Fruit fly (Drosophila melanogaster) whole organism, embryonic: ENCODE measurements around the gene Drsl2.

Experiments
- Bgb ChIP-seq: fragments of 200-800 bp; sonication (Bioruptor generic); IDR thresholded peaks from 2 replicates; pipeline ENCODE4 v1.3.6; 2022; ENCODE audit warnings: missing biosample characterization, missing genetic modification characterization; ENCODE audit not compliant: partially characterized antibody
- Blimp-1 ChIP-seq: fragments of 200-800 bp; sonication (Bioruptor generic); optimal IDR thresholded peaks from 3 replicates; lab custom pipeline; 2018; ENCODE audit warnings: missing biosample characterization, missing genetic modification characterization, mild to moderate bottlenecking, moderate library complexity, missing genetic modification reagents
- Bteb2 ChIP-seq: fragments of 200-800 bp; sonication (Bioruptor generic); optimal IDR thresholded peaks from 2 replicates; lab custom pipeline; 2016; ENCODE audit warnings: missing biosample characterization, missing genetic modification characterization
- CG10462 ChIP-seq: fragments of 200-800 bp; sonication (Bioruptor generic); optimal IDR thresholded peaks from 2 replicates; lab custom pipeline; 2016; ENCODE audit warnings: missing biosample characterization, missing genetic modification characterization
- CG11398 ChIP-seq: fragments of 200-800 bp; sonication (Bioruptor generic); optimal IDR thresholded peaks from 2 replicates; lab custom pipeline; 2016; ENCODE audit warnings: missing biosample characterization, missing genetic modification characterization
- CG11723 ChIP-seq: fragments of 200-800 bp; sonication (Bioruptor generic); optimal IDR thresholded peaks from 2 replicates; lab custom pipeline; 2017; ENCODE audit warnings: missing biosample characterization, mild to moderate bottlenecking, missing genetic modification characterization
- CG12659 ChIP-seq: fragments of 200-800 bp; sonication (Bioruptor generic); optimal IDR thresholded peaks from 3 replicates; lab custom pipeline; 2017; ENCODE audit warnings: mild to moderate bottlenecking, missing biosample characterization, missing genetic modification reagents, missing genetic modification characterization
- CG12744 ChIP-seq: fragments of 200-800 bp; sonication (Bioruptor generic); optimal IDR thresholded peaks from 2 replicates; lab custom pipeline; 2016; ENCODE audit warnings: missing biosample characterization, missing genetic modification characterization
- CG13624 ChIP-seq: fragments of 200-800 bp; sonication (Bioruptor generic); optimal IDR thresholded peaks from 2 replicates; lab custom pipeline; 2016; ENCODE audit warnings: missing biosample characterization, missing genetic modification characterization
- CG13894 ChIP-seq: fragments of 200-800 bp; sonication (Bioruptor generic); optimal IDR thresholded peaks from 3 replicates; lab custom pipeline; 2018; ENCODE audit warnings: missing biosample characterization, mild to moderate bottlenecking, missing genetic modification characterization, moderate library complexity
- CG15514 ChIP-seq: fragments of 200-800 bp; sonication (Bioruptor generic); optimal IDR thresholded peaks from 3 replicates; lab custom pipeline; 2017; ENCODE audit warnings: missing biosample characterization, missing genetic modification characterization, mild to moderate bottlenecking, moderate library complexity, missing genetic modification reagents
- CG1647 ChIP-seq: fragments of 200-800 bp; sonication (Bioruptor generic); optimal IDR thresholded peaks from 3 replicates; lab custom pipeline; 2016; ENCODE audit warnings: missing biosample characterization, missing genetic modification characterization
- CG17361 ChIP-seq: fragments of 200-800 bp; sonication (Bioruptor generic); IDR thresholded peaks from 3 replicates; pipeline ENCODE4 v1.3.6; 2022; ENCODE audit warnings: missing biosample characterization, missing genetic modification characterization
- CG17612 ChIP-seq: fragments of 200-800 bp; sonication (Bioruptor generic); IDR thresholded peaks from 2 replicates; pipeline ENCODE4 v1.3.6; 2022; ENCODE audit warnings: missing biosample characterization, missing genetic modification characterization
- CG2889 ChIP-seq: fragments of 200-800 bp; sonication (Bioruptor generic); IDR thresholded peaks from 3 replicates; pipeline ENCODE4 v1.3.6; 2022; ENCODE audit warnings: missing biosample characterization, missing genetic modification characterization
- CG30403 ChIP-seq: fragments of 200-800 bp; sonication (Bioruptor generic); optimal IDR thresholded peaks from 3 replicates; lab custom pipeline; 2016; ENCODE audit warnings: missing biosample characterization, missing genetic modification characterization
- CG3407 ChIP-seq: fragments of 200-800 bp; sonication (Bioruptor generic); optimal IDR thresholded peaks from 2 replicates; lab custom pipeline; 2018; ENCODE audit warnings: missing biosample characterization, mild to moderate bottlenecking, missing genetic modification characterization
- CG4404 ChIP-seq: fragments of 200-800 bp; sonication (Bioruptor generic); IDR thresholded peaks from 2 replicates; pipeline ENCODE4 v1.3.6; 2022; ENCODE audit warnings: missing biosample characterization, missing genetic modification characterization
- CG4730 ChIP-seq: fragments of 200-800 bp; sonication (Bioruptor generic); IDR thresholded peaks from 2 replicates; pipeline ENCODE4 v1.3.6; 2022; ENCODE audit warnings: missing biosample characterization, missing genetic modification characterization
- CG4854 ChIP-seq: fragments of 200-800 bp; sonication (Bioruptor generic); optimal IDR thresholded peaks from 2 replicates; lab custom pipeline; 2016; ENCODE audit warnings: missing biosample characterization, missing genetic modification characterization, inconsistent platforms
- CG9727 ChIP-seq: fragments of 200-800 bp; sonication (Bioruptor generic); optimal IDR thresholded peaks from 3 replicates; lab custom pipeline; 2017; ENCODE audit warnings: missing biosample characterization, mild to moderate bottlenecking, missing genetic modification characterization
- Chrac-16 ChIP-seq: fragments of 200-800 bp; sonication (Bioruptor generic); optimal IDR thresholded peaks from 3 replicates; lab custom pipeline; 2016; ENCODE audit warnings: missing biosample characterization, missing genetic modification characterization
- Dip2 ChIP-seq: fragments of 200-800 bp; sonication (Bioruptor generic); IDR thresholded peaks from 2 replicates; pipeline ENCODE4 v1.3.6; 2022; ENCODE audit warnings: missing biosample characterization, missing genetic modification characterization
- Dip3 ChIP-seq: fragments of 200-800 bp; sonication (Bioruptor generic); optimal IDR thresholded peaks from 3 replicates; lab custom pipeline; 2016; ENCODE audit warnings: missing biosample characterization, missing genetic modification characterization
- Drgx ChIP-seq: fragments of 200-800 bp; sonication (Bioruptor generic); IDR thresholded peaks from 2 replicates; pipeline ENCODE4 v1.3.6; 2022; ENCODE audit warnings: missing biosample characterization, missing genetic modification characterization
- Fer1 ChIP-seq: fragments of 200-800 bp; sonication (Bioruptor generic); optimal IDR thresholded peaks from 2 replicates; lab custom pipeline; 2017; ENCODE audit warnings: missing biosample characterization, mild to moderate bottlenecking, missing genetic modification characterization
- HHEX ChIP-seq: fragments of 200-800 bp; sonication (Bioruptor generic); optimal IDR thresholded peaks from 3 replicates; lab custom pipeline; 2017; ENCODE audit warnings: missing biosample characterization, mild to moderate bottlenecking, missing genetic modification characterization, missing genetic modification reagents
- HLHmδ ChIP-seq: fragments of 200-800 bp; sonication (Bioruptor generic); optimal IDR thresholded peaks from 2 replicates; lab custom pipeline; 2018; ENCODE audit warnings: missing biosample characterization, mild to moderate bottlenecking, missing genetic modification characterization, moderate library complexity
- HmgZ ChIP-seq: fragments of 200-800 bp; sonication (Bioruptor generic); optimal IDR thresholded peaks from 2 replicates; lab custom pipeline; 2018; ENCODE audit warnings: missing biosample characterization, mild to moderate bottlenecking, missing genetic modification characterization
- Meics ChIP-seq: fragments of 200-800 bp; sonication (Bioruptor generic); optimal IDR thresholded peaks from 2 replicates; lab custom pipeline; 2017; ENCODE audit warnings: missing biosample characterization, mild to moderate bottlenecking, missing genetic modification characterization
- Poxn ChIP-seq: fragments of 200-800 bp; sonication (Bioruptor generic); IDR thresholded peaks from 2 replicates; pipeline ENCODE4 v1.3.6; 2022; ENCODE audit warnings: missing biosample characterization, missing genetic modification characterization
- Ptx1 ChIP-seq: fragments of 200-800 bp; sonication (Bioruptor generic); IDR thresholded peaks from 2 replicates; pipeline ENCODE4 v1.3.6; 2022; ENCODE audit warnings: missing biosample characterization, missing genetic modification characterization
- Ravus ChIP-seq: fragments of 200-800 bp; sonication (Bioruptor generic); IDR thresholded peaks from 2 replicates; pipeline ENCODE4 v1.3.6; 2022; ENCODE audit warnings: missing biosample characterization, missing genetic modification characterization
- Scr ChIP-seq: fragments of 200-800 bp; sonication (Bioruptor generic); IDR thresholded peaks from 2 replicates; pipeline ENCODE4 v1.3.6; 2022; ENCODE audit warnings: missing biosample characterization, missing genetic modification characterization; ENCODE audit not compliant: partially characterized antibody
- Sin3A ChIP-seq: fragments of >200 bp; optimal IDR thresholded peaks from 2 replicates; lab custom pipeline; 2018
- Spps ChIP-seq: fragments of 200-800 bp; sonication (Bioruptor generic); optimal IDR thresholded peaks from 2 replicates; lab custom pipeline; 2018; ENCODE audit warnings: missing biosample characterization, mild to moderate bottlenecking, missing genetic modification characterization
- al ChIP-seq: fragments of 200-800 bp; sonication (Bioruptor generic); IDR thresholded peaks from 2 replicates; pipeline ENCODE4 v1.3.6; 2022; ENCODE audit warnings: missing biosample characterization, missing genetic modification characterization
- aop ChIP-seq: fragments of 200-800 bp; sonication (Bioruptor generic); IDR thresholded peaks from 2 replicates; pipeline ENCODE4 v1.3.6; 2022; ENCODE audit warnings: missing biosample characterization, missing genetic modification characterization
- dm ChIP-seq: fragments of 200-800 bp; sonication (Bioruptor generic); optimal IDR thresholded peaks from 3 replicates; lab custom pipeline; 2016; ENCODE audit warnings: missing biosample characterization, missing genetic modification characterization
- dysf ChIP-seq: fragments of 200-800 bp; sonication (Bioruptor generic); IDR thresholded peaks from 3 replicates; pipeline ENCODE4 v1.3.6; 2022; ENCODE audit warnings: missing biosample characterization, missing genetic modification characterization
- fu2 ChIP-seq: fragments of 200-800 bp; sonication (Bioruptor generic); optimal IDR thresholded peaks from 2 replicates; lab custom pipeline; 2016; ENCODE audit warnings: missing biosample characterization, missing genetic modification characterization
- hb ChIP-seq: fragments of 200-800 bp; sonication (Bioruptor generic); IDR thresholded peaks from 3 replicates; pipeline ENCODE4 v1.3.6; 2022; ENCODE audit warnings: missing biosample characterization, missing genetic modification characterization; ENCODE audit not compliant: partially characterized antibody
- ken ChIP-seq: fragments of 200-800 bp; sonication (Bioruptor generic); IDR thresholded peaks from 3 replicates; pipeline ENCODE4 v1.3.6; 2022; ENCODE audit warnings: missing biosample characterization, missing genetic modification characterization
- nau ChIP-seq: fragments of 200-800 bp; sonication (Bioruptor generic); optimal IDR thresholded peaks from 3 replicates; lab custom pipeline; 2017; ENCODE audit warnings: missing biosample characterization, mild to moderate bottlenecking, missing genetic modification characterization, missing genetic modification reagents
- pzg ChIP-seq: fragments of 200-800 bp; sonication (Bioruptor generic); optimal IDR thresholded peaks from 3 replicates; lab custom pipeline; 2018; ENCODE audit warnings: missing biosample characterization, mild to moderate bottlenecking, missing genetic modification characterization, moderate library complexity
- sens-2 ChIP-seq: fragments of 200-800 bp; sonication (Bioruptor generic); IDR thresholded peaks from 2 replicates; pipeline ENCODE4 v1.3.6; 2022; ENCODE audit warnings: missing biosample characterization, missing genetic modification characterization
- seq ChIP-seq: fragments of 200-800 bp; sonication (Bioruptor generic); IDR thresholded peaks from 2 replicates; pipeline ENCODE4 v1.3.6; 2022; ENCODE audit warnings: missing biosample characterization, missing genetic modification characterization
- ssp ChIP-seq: fragments of 200-800 bp; sonication (Bioruptor generic); IDR thresholded peaks from 2 replicates; pipeline ENCODE4 v1.3.6; 2022; ENCODE audit warnings: missing biosample characterization, missing genetic modification characterization
- trem ChIP-seq: fragments of 200-800 bp; optimal IDR thresholded peaks from 3 replicates; lab custom pipeline; 2019; ENCODE audit warnings: missing biosample characterization, mild to moderate bottlenecking, missing genetic modification characterization, moderate library complexity
- tx ChIP-seq: fragments of 200-800 bp; sonication (Bioruptor generic); optimal IDR thresholded peaks from 2 replicates; lab custom pipeline; 2016; ENCODE audit warnings: missing biosample characterization, missing genetic modification characterization
- wek ChIP-seq: fragments of 200-800 bp; sonication (Bioruptor generic); optimal IDR thresholded peaks from 3 replicates; lab custom pipeline; 2018; ENCODE audit warnings: missing biosample characterization, mild to moderate bottlenecking, missing genetic modification characterization, moderate library complexity

Drsl2 gene

dm6 chr3L:3301171-3301738 lies 12.9 kb upstream of the Drsl2 start (continued):
- peak; percentile 89 for TF ChIP-seq Bteb2 (GFP tag; lab: Kevin White, UChicago)
- TF ChIP-seq dysf (GFP tag; lab: Robert Waterston, UW), result peak; percentile 91
- TF ChIP-seq pzg (GFP tag; lab: Kevin White, UChicago), result no peak
- TF ChIP-seq dm, result peak; percentile 75
- TF ChIP-seq CG4404 (GFP tag; lab: Robert Waterston, UW), result peak; percentile 59
- no peak for TF ChIP-seq Sin3A (lab: Kevin White, UChicago)
- peak; percentile 89 for TF ChIP-seq CG10462 (GFP tag; lab: Kevin White, UChicago)
- TF ChIP-seq CG3407 (GFP tag; lab: Kevin White, UChicago), result peak; percentile 85
- peak; percentile 80 for TF ChIP-seq fu2 (GFP tag; lab: Kevin White, UChicago)
- no peak for TF ChIP-seq Scr (GFP tag; lab: Robert Waterston, UW)
- TF ChIP-seq Ravus, result peak; percentile 70; the same call in 1 of the 2 replicates
- TF ChIP-seq CG12659 (GFP tag; lab: Kevin White, UChicago), result peak; percentile 94
- peak; percentile 89 for TF ChIP-seq CG9727 (GFP tag; lab: Kevin White, UChicago)
- TF ChIP-seq CG17612, result peak; percentile 60; the same call in 1 of the 2 replicates
- TF ChIP-seq CG17361 (GFP tag; lab: Robert Waterston, UW), result peak; percentile 94
- TF ChIP-seq CG11723 (GFP tag; lab: Kevin White, UChicago), result peak; percentile 84
- TF ChIP-seq Spps (tag; lab: Kevin White, UChicago), result peak; percentile 71
- peak; percentile 86 for TF ChIP-seq CG15514 (GFP tag; lab: Kevin White, UChicago)
- 0 out of 2 replicates have a peak, but pooled peaks have one; percentile 38 for TF ChIP-seq Dip2 (GFP tag; lab: Robert Waterston, UW)
- peak; percentile 86 for TF ChIP-seq CG4854
- TF ChIP-seq Meics, result peak; percentile 92
- peak; percentile 93 for TF ChIP-seq CG30403 (GFP tag; lab: Kevin White, UChicago)
- TF ChIP-seq HmgZ (tag; lab: Kevin White, UChicago), result peak; percentile 91
- no peak for TF ChIP-seq hb (GFP tag; lab: Robert Waterston, UW)
- peak; percentile 85 for TF ChIP-seq CG1647 (GFP tag; lab: Kevin White, UChicago)
- TF ChIP-seq Blimp-1 (GFP tag; lab: Kevin White, UChicago), result peak; percentile 91
- peak; percentile 79 for TF ChIP-seq CG12744
- peak; percentile 91 for TF ChIP-seq CG13624 (GFP tag; lab: Kevin White, UChicago)
- TF ChIP-seq Dip3 (GFP tag; lab: Kevin White, UChicago), result peak; percentile 83
- peak; percentile 88 for TF ChIP-seq CG4730
- TF ChIP-seq HHEX, result peak; percentile 89
- TF ChIP-seq al (GFP tag; lab: Robert Waterston, UW), result peak; percentile 79
- TF ChIP-seq trem (tag; lab: Kevin White, UChicago), result peak; percentile 87
- peak; percentile 93 for TF ChIP-seq seq (GFP tag; lab: Robert Waterston, UW)
- TF ChIP-seq aop (GFP tag; lab: Robert Waterston, UW), result peak; percentile 55; the same call in 1 of the 2 replicates
- peak; percentile 74 for TF ChIP-seq ssp (GFP tag; lab: Robert Waterston, UW)
- TF ChIP-seq HLHmδ (GFP tag; lab: Kevin White, UChicago), result no peak
- peak; percentile 89 for TF ChIP-seq Chrac-16 (GFP tag; lab: Kevin White, UChicago)
- peak; percentile 70 for TF ChIP-seq Poxn (GFP tag; lab: Robert Waterston, UW)
- peak; percentile 96 for TF ChIP-seq Fer1
- TF ChIP-seq CG2889, result peak; percentile 86
- TF ChIP-seq nau (GFP tag; lab: Kevin White, UChicago), result peak; percentile 88
- TF ChIP-seq Bgb (GFP tag; lab: Robert Waterston, UW), result no peak; the same call in 1 of the 2 replicates
- TF ChIP-seq Ptx1 (GFP tag; lab: Robert Waterston, UW), result peak; percentile 93
- peak; percentile 85 for TF ChIP-seq tx (GFP tag; lab: Kevin White, UChicago)
- TF ChIP-seq Drgx (GFP tag; lab: Robert Waterston, UW), result peak; percentile 73
- peak; percentile 83 for TF ChIP-seq CG11398 (GFP tag; lab: Kevin White, UChicago)
- peak; percentile 33 for TF ChIP-seq wek (GFP tag; lab: Kevin White, UChicago)
- TF ChIP-seq sens-2 (GFP tag; lab: Robert Waterston, UW), result peak; percentile 90
- TF ChIP-seq CG13894, result peak; percentile 79
- TF ChIP-seq ken (GFP tag; lab: Robert Waterston, UW), result peak; percentile 79; the same call in 2 of the 3 replicates
